Worm (Caenorhabditis elegans): Measurements from ENCODE around the gene C04E6.4.

Gene C04E6.4

ce11 chrV:5895021-5895420, 12.2 kb upstream of the C04E6.4 start, which contains the start of gene grd-9:
Gene grd-9 (plus strand): TSS chrV:5895321.
- TF ChIP-seq ceh-2 (tag; optimal IDR thresholded peaks at IDR 0.05) (no peak), hlh-30 (tag; optimal IDR thresholded peaks at IDR 0.05; ENCODE audit: insufficient read depth) (no peak), hlh-15 (tag; optimal IDR thresholded peaks at IDR 0.05) (no peak), ceh-48 (tag; optimal IDR thresholded peaks at IDR 0.05) (no peak), ahr-1 (tag; optimal IDR thresholded peaks at IDR 0.05) (no peak)

- no peak for TF ChIP-seq hlh-6 (tag; optimal IDR thresholded peaks at IDR 0.05)
- TF ChIP-seq sox-4 (tag; optimal IDR thresholded peaks at IDR 0.05), result no peak
- TF ChIP-seq pha-4 (tag; optimal IDR thresholded peaks at IDR 0.05), result no peak
- no peak for TF ChIP-seq npax-4 (tag; optimal IDR thresholded peaks at IDR 0.05)
- no peak for TF ChIP-seq unc-86 (tag; optimal IDR thresholded peaks at IDR 0.05)
- TF ChIP-seq ref-2 (tag; optimal IDR thresholded peaks at IDR 0.05), result no peak
- TF ChIP-seq ceh-6 (GFP tag; optimal IDR thresholded peaks at IDR 0.05), result no peak
- TF ChIP-seq ceh-9 (tag; optimal IDR thresholded peaks at IDR 0.05), result no peak
- TF ChIP-seq nfya-1 (tag; optimal IDR thresholded peaks at IDR 0.05), result no peak
- no peak for TF ChIP-seq fkh-10 (GFP tag; optimal IDR thresholded peaks at IDR 0.05)
- TF ChIP-seq pax-1 (tag; optimal IDR thresholded peaks at IDR 0.05), result no peak
- no peak for TF ChIP-seq ceh-48 (tag; optimal IDR thresholded peaks at IDR 0.05)
- no peak for TF ChIP-seq tbx-7 (tag; optimal IDR thresholded peaks at IDR 0.05)
- no peak for TF ChIP-seq ama-1 (optimal IDR thresholded peaks at IDR 0.05)
- TF ChIP-seq unc-3 (GFP tag; conservative IDR thresholded peaks at IDR 0.05), result no peak
- no peak for TF ChIP-seq unc-3 (tag; optimal IDR thresholded peaks at IDR 0.05)
- TF ChIP-seq lin-11 (tag; optimal IDR thresholded peaks at IDR 0.05), result no peak
- TF ChIP-seq unc-42 (tag; optimal IDR thresholded peaks at IDR 0.05), result no peak
- no peak for TF ChIP-seq T23F11.4 (GFP tag; optimal IDR thresholded peaks at IDR 0.05)
Measured at ce11 chrV:5899940-5900339, 7.2 kb upstream of the C04E6.4 start, which contains the start of gene srd-16. Gene srd-16 (minus strand): TSS chrV:5900040.

- no peak for TF ChIP-seq eyg-1 (tag; optimal IDR thresholded peaks at IDR 0.05)
- no peak for TF ChIP-seq ceh-19 (GFP tag; optimal IDR thresholded peaks at IDR 0.05)
- no peak for TF ChIP-seq zip-5 (tag; optimal IDR thresholded peaks at IDR 0.05)
- no peak for TF ChIP-seq ceh-2 (tag; optimal IDR thresholded peaks at IDR 0.05)
- no peak for TF ChIP-seq nhr-11 (tag; optimal IDR thresholded peaks at IDR 0.05)
- TF ChIP-seq sox-4 (tag; optimal IDR thresholded peaks at IDR 0.05), result no peak
- TF ChIP-seq T23F11.4 (GFP tag; optimal IDR thresholded peaks at IDR 0.05), result no peak
Measured at ce11 chrV:5901833-5902232, 5.4 kb upstream of the C04E6.4 start, which contains the start of gene C04E6.5. Gene C04E6.5 (plus strand): TSS chrV:5902133.

- TF ChIP-seq sdc-2 (tag; optimal IDR thresholded peaks at IDR 0.05), result no peak
- TF ChIP-seq K02D7.2 (tag; optimal IDR thresholded peaks at IDR 0.05), result no peak
- no peak for TF ChIP-seq unc-86 (tag; optimal IDR thresholded peaks at IDR 0.05)
- no peak for TF ChIP-seq tbx-7 (tag; optimal IDR thresholded peaks at IDR 0.05)
- no peak for TF ChIP-seq ceh-22 (tag; optimal IDR thresholded peaks at IDR 0.05)
- TF ChIP-seq che-1 (tag; optimal IDR thresholded peaks at IDR 0.05), result no peak
- TF ChIP-seq madf-2 (tag; optimal IDR thresholded peaks at IDR 0.05), result no peak
- TF ChIP-seq syd-9 (tag; optimal IDR thresholded peaks at IDR 0.05), result no peak
- TF ChIP-seq lin-11 (tag; optimal IDR thresholded peaks at IDR 0.05), result no peak
Measured at ce11 chrV:5906252-5906651, 938 bp upstream of the C04E6.4 start, which contains the start of gene srd-15. Gene srd-15 (minus strand): TSS chrV:5906352.

- TF ChIP-seq pha-4 (tag; optimal IDR thresholded peaks at IDR 0.05), result no peak
- TF ChIP-seq elt-4 (tag; optimal IDR thresholded peaks at IDR 0.05), result no peak
- TF ChIP-seq ceh-24 (tag; optimal IDR thresholded peaks at IDR 0.05), result no peak
- TF ChIP-seq ztf-16 (tag; optimal IDR thresholded peaks at IDR 0.05), result no peak
- no peak for TF ChIP-seq nhr-232 (tag; optimal IDR thresholded peaks at IDR 0.05)
Measured at ce11 chrV:5912426-5912825, 5.2 kb downstream of the C04E6.4 start, which contains the start of gene C04E6.13. Gene C04E6.13 (plus strand): TSS chrV:5912726.

Measured in whole organism, late embryonic.